Worm (Caenorhabditis elegans): ENCODE measurements around the gene frm-10.

DNA sequence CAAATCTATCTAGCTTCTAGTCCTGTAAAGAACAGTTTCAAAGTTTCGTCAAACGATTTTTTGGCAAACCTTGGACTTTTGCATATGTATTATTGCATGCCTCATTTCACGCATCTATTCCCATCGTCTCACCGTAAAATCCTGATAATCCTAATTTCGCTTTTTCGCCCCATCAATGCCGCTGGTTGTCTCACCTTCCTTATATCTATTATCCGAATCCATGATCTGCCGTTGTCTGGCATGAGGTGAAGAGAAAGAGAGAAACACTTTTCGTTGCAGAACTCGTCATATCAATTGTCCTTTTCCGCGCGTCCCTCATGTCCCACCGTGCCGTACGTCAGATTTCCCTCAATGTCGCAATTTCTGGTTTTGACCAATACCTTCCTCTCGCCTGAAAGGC is 48.4 kb upstream of the frm-10 start, which contains the start of gene cut-2:
- TF ChIP-seq pax-1 (tag; optimal IDR thresholded peaks at IDR 0.05) (no peak), C38D4.7 (GFP tag; optimal IDR thresholded peaks at IDR 0.05) (no peak), unc-86 (tag; optimal IDR thresholded peaks at IDR 0.05) (no peak), ets-4 (tag; optimal IDR thresholded peaks at IDR 0.05) (no peak), ama-1 (optimal IDR thresholded peaks at IDR 0.05) (no peak), nhr-11 (tag; optimal IDR thresholded peaks at IDR 0.05) (no peak), fax-1 (tag; optimal IDR thresholded peaks at IDR 0.05) (no peak), lin-11 (tag; optimal IDR thresholded peaks at IDR 0.05) (no peak), unc-55 (GFP tag; optimal IDR thresholded peaks at IDR 0.05) (no peak)
